Fruit fly (Drosophila melanogaster): Measurements from ENCODE around the gene Nha2.
A peak's percentile ranks its signal among the peaks of the same experiment; 100 is the strongest.

The Nha2 gene

DNA sequence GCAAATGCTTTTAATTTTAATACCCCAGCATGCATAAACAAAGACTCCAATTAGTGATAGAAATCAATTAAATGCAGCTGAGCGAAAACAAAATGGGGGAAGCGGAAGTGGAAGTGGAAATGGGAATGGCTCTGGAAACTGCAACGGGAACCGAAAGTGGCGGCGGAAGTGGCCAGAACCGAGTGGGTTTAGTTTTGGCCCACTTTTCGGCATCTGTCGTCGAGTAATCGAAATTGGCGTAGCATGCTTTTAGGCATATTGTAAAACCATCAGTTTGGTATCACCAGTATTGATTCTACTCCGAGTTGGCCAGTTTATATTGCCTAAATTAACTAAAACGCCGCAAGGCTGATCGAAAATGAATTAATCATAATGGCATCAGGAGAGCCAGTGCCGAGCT is 5.8 kb upstream of the Nha2 start (continued):
- TF ChIP-seq CG3838 (GFP tag; optimal IDR thresholded peaks at IDR 0.05) (no peak), Dref (GFP tag; IDR thresholded peaks at IDR 0.05) (0 out of 2 replicates have a peak, but pooled peaks have one; percentile 22), hbn (GFP tag; IDR thresholded peaks at IDR 0.05; ENCODE audit: partially characterized antibody) (no peak), disco-r (GFP tag; optimal IDR thresholded peaks at IDR 0.05) (no peak), ems (GFP tag; optimal IDR thresholded peaks at IDR 0.05) (no peak), otp (GFP tag; IDR thresholded peaks at IDR 0.05) (0 out of 3 replicates have a peak, but pooled peaks have one; percentile 9), cg (GFP tag; optimal IDR thresholded peaks at IDR 0.05) (no peak), E2f1 (GFP tag; IDR thresholded peaks at IDR 0.05) (no peak), CG3163 (GFP tag; optimal IDR thresholded peaks at IDR 0.05) (no peak), cad (GFP tag; optimal IDR thresholded peaks at IDR 0.05) (no peak), Hand (GFP tag; optimal IDR thresholded peaks at IDR 0.05) (no peak), Usf (GFP tag; optimal IDR thresholded peaks at IDR 0.05) (no peak), gfzf (GFP tag; optimal IDR thresholded peaks at IDR 0.05) (no peak), dm (GFP tag; optimal IDR thresholded peaks at IDR 0.05) (no peak), sr (GFP tag; IDR thresholded peaks at IDR 0.05) (0 out of 3 replicates have a peak, but pooled peaks have one; percentile 29), CG8290 (GFP tag; optimal IDR thresholded peaks at IDR 0.05) (no peak), CG8290 (tag; optimal IDR thresholded peaks at IDR 0.05) (no peak), Med (GFP tag) (peak; percentile 59), H2.0 (GFP tag; IDR thresholded peaks at IDR 0.05) (peak; percentile 27; the same call in 1 of the 2 replicates), sd (tag; optimal IDR thresholded peaks at IDR 0.05) (no peak), CG8944 (GFP tag; optimal IDR thresholded peaks at IDR 0.05) (no peak), CG15514 (GFP tag; optimal IDR thresholded peaks at IDR 0.05) (no peak), dimm (GFP tag; IDR thresholded peaks at IDR 0.05) (no peak), MESR4 (GFP tag; optimal IDR thresholded peaks at IDR 0.05) (no peak)

DNA sequence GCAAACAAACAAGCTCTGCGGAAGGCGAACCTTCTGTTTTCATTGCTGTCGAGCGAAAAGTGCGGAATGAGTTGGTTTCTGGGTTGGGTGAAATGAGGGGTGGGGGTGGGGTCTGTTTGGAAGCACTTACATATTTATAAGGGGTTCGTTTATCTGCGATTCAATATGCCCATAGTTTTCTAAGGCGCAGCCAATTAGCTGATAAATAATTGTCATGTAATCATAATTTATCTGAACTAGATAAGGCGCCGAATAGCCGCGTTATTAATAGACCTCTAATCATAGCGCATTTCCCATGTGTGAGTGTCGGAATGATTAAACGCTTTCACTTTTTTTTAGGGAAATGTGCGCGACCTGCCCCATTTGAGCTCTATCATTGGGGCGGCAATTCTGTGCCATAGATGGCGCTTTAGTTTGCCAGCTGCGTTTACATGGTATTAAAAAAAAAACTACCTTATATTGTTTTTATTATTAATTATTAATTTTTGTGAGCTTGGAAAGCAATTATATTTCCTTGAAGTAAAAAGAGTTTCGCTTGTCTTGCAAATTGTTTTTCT is 373 bp upstream of the Nha2 start:
- TF ChIP-seq exex (tag; optimal IDR thresholded peaks at IDR 0.05) (peak; percentile 62), Blimp-1 (GFP tag; optimal IDR thresholded peaks at IDR 0.05) (peak; percentile 54), B-H2 (GFP tag; optimal IDR thresholded peaks at IDR 0.05) (no peak), CTCF (GFP tag; optimal IDR thresholded peaks at IDR 0.05) (peak; percentile 88), Dip2 (GFP tag; IDR thresholded peaks at IDR 0.05) (peak; percentile 81), lab (GFP tag; optimal IDR thresholded peaks at IDR 0.05) (peak; percentile 40), mirr (GFP tag; optimal IDR thresholded peaks at IDR 0.05) (peak; percentile 67), CG6689 (GFP tag; IDR thresholded peaks at IDR 0.05) (no peak), pfk (GFP tag; optimal IDR thresholded peaks at IDR 0.05) (peak; percentile 39), Vsx1 (GFP tag; optimal IDR thresholded peaks at IDR 0.05) (peak; percentile 36), gcm (GFP tag; optimal IDR thresholded peaks at IDR 0.05) (no peak)

DNA sequence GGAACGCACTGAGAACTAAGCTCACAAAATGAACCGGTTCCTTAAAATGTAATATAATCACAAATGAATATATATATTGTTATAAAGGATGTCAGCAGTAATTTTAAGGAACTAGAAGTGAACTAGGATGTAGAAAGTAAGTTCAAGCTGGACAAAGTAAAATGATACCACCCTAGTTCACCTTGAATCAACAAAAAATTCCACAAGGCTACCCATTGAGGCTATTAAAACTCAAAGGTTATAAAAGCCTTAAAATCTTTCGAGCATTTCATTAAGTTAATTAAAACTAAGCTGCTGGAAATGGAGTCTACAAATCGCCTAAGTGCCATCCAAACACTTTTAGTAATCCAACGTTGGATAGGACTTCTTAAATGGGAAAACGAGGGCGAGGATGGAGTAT is 9.3 kb downstream of the Nha2 start, which contains the start of gene Or94b:
Or94b (plus strand) TSS at position 301 of the 400 bp plus-strand sequence.
- TF ChIP-seq CG8944 (GFP tag; optimal IDR thresholded peaks at IDR 0.05) (no peak), CG3847 (GFP tag; IDR thresholded peaks at IDR 0.05) (no peak), CrebB (tag; optimal IDR thresholded peaks at IDR 0.05) (no peak), org-1 (GFP tag; optimal IDR thresholded peaks at IDR 0.05) (no peak), Hmr (GFP tag; optimal IDR thresholded peaks at IDR 0.05) (no peak), unc-4 (GFP tag; IDR thresholded peaks at IDR 0.05; ENCODE audit: partially characterized antibody) (no peak), Chrac-16 (GFP tag; optimal IDR thresholded peaks at IDR 0.05) (no peak), Lim3 (GFP tag; IDR thresholded peaks at IDR 0.05) (no peak), CG7271 (tag; optimal IDR thresholded peaks at IDR 0.05) (no peak), otp (GFP tag; IDR thresholded peaks at IDR 0.05) (no peak)

Measured in whole organism, embryonic.